Worm (Caenorhabditis elegans): ENCODE results near the gene R06F6.12.

DNA sequence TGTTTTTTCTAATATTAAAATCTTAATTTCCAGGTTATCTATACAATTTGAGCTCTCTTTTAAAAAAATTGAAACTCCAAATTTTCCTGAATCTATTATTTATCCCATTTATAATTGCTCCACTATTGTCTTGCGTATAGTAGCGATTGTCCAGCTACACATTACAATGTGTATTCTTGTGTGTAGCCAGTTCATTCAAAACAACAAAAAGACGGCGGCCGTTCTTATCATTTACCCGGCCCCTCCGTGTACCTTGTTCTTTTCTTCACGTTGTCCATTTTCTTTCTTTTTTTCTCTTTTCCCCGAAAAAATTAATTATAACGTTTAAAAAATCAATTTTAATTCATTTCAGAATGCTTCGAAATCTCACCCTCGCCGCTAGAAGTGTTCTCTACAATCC lies 3.2 kb downstream of the R06F6.12 start, which contains the start of gene ech-4:
- no peak for TF ChIP-seq ets-7 (tag; optimal IDR thresholded peaks at IDR 0.05)
- no peak for TF ChIP-seq hnd-1 (tag; optimal IDR thresholded peaks at IDR 0.05)

All from whole organism, early embryonic.